Worm (Caenorhabditis elegans) whole organism, midembryonic: ENCODE measurements around the gene gck-2.

Experiments
- T22C8.4 ChIP-seq: fragments of 200-800 bp; sonication (Bioruptor generic); IDR thresholded peaks from 2 replicates; pipeline ENCODE4 v1.3.6; 2022; ENCODE audit warnings: missing genetic modification characterization, missing compliant biosample characterization
- cog-1 ChIP-seq: sonication (generic microtip); optimal IDR thresholded peaks from 2 replicates; lab custom pipeline; 2016; ENCODE audit warnings: missing genetic modification characterization, missing compliant biosample characterization
- flt-1 ChIP-seq: fragments of 200-800 bp; sonication (Bioruptor generic); IDR thresholded peaks from 2 replicates; pipeline ENCODE4 v1.3.6; 2022; ENCODE audit warnings: missing genetic modification characterization, missing compliant biosample characterization
- klf-2 ChIP-seq: fragments of 200-800 bp; sonication (Bioruptor generic); conservative IDR thresholded peaks from 2 replicates; pipeline ENCODE4 v1.3.6; 2022; ENCODE audit warnings: missing genetic modification reagents, missing genetic modification characterization, missing compliant biosample characterization
- med-1 ChIP-seq: sonication (generic microtip); optimal IDR thresholded peaks from 2 replicates; lab custom pipeline; 2017; ENCODE audit warnings: missing genetic modification characterization, mild to moderate bottlenecking, missing compliant biosample characterization, antibody characterized with exemption, missing genetic modification reagents; ENCODE audit not compliant: insufficient read depth
- ref-1 ChIP-seq: fragments of 200-800 bp; sonication (Bioruptor generic); conservative IDR thresholded peaks from 2 replicates; pipeline ENCODE4 v1.3.6; 2022; ENCODE audit warnings: missing genetic modification reagents, missing genetic modification characterization, missing compliant biosample characterization
- tab-1 ChIP-seq: fragments of 200-800 bp; sonication (Bioruptor generic); IDR thresholded peaks from 2 replicates; pipeline ENCODE4 v1.3.6; 2022; ENCODE audit warnings: missing genetic modification characterization, missing compliant biosample characterization
- ztf-23 ChIP-seq: fragments of 200-800 bp; sonication (Bioruptor generic); IDR thresholded peaks from 2 replicates; pipeline ENCODE4 v1.3.6; 2022; ENCODE audit warnings: missing genetic modification reagents, missing genetic modification characterization, missing compliant biosample characterization
- ztf-29 ChIP-seq: fragments of 200-800 bp; sonication (Bioruptor generic); IDR thresholded peaks from 2 replicates; pipeline ENCODE4 v1.3.6; 2022; ENCODE audit warnings: missing genetic modification reagents, missing genetic modification characterization, missing compliant biosample characterization

Gene gck-2

DNA sequence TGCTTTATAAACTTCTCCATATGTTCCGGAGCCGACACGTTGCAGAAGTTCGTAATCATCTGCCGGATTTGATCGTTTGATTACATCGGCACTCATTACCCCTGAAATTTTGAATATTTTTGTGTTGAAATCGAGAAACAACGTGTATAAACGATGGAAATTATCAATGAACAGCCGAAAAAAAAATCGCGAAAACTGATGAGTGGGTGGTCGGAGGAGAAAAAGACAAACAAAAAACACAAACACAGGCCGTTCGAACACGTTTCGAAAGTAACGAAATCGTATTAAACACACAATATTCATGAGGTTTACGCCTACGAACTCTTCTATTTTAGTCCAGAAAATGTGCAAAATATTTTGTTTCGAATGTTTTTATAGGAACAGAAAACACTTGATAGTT is at the start of gene gck-2:
Gene gck-2, minus strand, starts transcription at position 101 of the 400 bp plus-strand sequence.
- TF ChIP-seq ztf-29 (GFP tag; lab: Robert Waterston, UW) (no peak), cog-1 (tag; lab: Kevin White, UChicago) (no peak), ztf-23 (no peak), ref-1 (no peak), klf-2 (GFP tag; lab: Robert Waterston, UW) (no peak), T22C8.4 (GFP tag; lab: Robert Waterston, UW) (no peak), flt-1 (GFP tag; lab: Robert Waterston, UW) (no peak), med-1 (GFP tag; lab: Kevin White, UChicago) (no peak), tab-1 (GFP tag; lab: Robert Waterston, UW) (no peak)

DNA sequence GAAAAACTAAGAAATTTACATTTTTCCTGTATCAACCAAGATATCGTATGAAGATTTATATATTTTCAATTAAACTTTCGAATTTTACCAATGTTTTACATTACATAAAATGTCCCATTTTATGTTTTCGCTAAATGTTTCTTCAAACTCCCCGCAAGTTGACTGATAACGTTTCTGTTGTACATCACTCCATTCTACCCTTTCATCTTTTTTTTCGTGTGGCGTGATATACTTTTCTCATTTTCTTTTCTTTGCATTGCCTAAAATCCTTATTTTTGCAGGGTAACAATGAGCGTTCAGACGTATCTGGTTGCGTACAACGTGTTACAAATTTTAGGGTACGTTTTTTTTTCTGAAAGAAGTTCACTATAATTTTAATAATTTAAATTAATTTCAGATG is 46.5 kb upstream of the gck-2 start, which contains the start of gene hpo-8:
Gene hpo-8, plus strand, starts transcription at position 282 of the 400 bp plus-strand sequence.
- TF ChIP-seq tab-1 (GFP tag; lab: Robert Waterston, UW) (no peak), T22C8.4 (GFP tag; lab: Robert Waterston, UW) (no peak), med-1 (GFP tag; lab: Kevin White, UChicago) (no peak), flt-1 (GFP tag; lab: Robert Waterston, UW) (no peak), ztf-29 (GFP tag; lab: Robert Waterston, UW) (no peak), ref-1 (no peak), klf-2 (GFP tag; lab: Robert Waterston, UW) (no peak), cog-1 (tag; lab: Kevin White, UChicago) (no peak), ztf-23 (no peak)

DNA sequence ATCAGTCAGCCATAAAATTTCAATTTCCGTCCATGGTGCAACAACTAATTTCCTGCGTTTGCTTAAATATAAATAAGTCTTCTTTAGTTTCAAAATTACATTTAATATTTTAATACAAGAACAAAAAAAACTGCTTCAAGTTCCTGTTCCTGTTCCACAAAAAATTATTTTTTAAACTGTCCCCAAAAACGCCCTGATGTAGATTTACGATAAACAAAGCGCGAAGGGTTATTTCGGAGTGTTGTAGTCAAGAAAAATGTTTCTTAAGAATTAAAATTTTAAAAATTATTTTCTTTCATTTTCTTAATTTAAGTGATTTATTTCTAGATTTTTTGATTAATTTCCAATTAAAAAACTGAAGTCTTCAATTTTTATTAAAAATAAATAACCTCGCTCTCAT is 46.1 kb upstream of the gck-2 start, which contains the start of gene T15B7.15:
Gene T15B7.15, minus strand, starts transcription at position 67 of the 400 bp plus-strand sequence.
- TF ChIP-seq ztf-23 = no peak
- TF ChIP-seq tab-1 (GFP tag; lab: Robert Waterston, UW) = no peak
- TF ChIP-seq ztf-29 (GFP tag; lab: Robert Waterston, UW) = no peak
- TF ChIP-seq flt-1 (GFP tag; lab: Robert Waterston, UW) = no peak

DNA sequence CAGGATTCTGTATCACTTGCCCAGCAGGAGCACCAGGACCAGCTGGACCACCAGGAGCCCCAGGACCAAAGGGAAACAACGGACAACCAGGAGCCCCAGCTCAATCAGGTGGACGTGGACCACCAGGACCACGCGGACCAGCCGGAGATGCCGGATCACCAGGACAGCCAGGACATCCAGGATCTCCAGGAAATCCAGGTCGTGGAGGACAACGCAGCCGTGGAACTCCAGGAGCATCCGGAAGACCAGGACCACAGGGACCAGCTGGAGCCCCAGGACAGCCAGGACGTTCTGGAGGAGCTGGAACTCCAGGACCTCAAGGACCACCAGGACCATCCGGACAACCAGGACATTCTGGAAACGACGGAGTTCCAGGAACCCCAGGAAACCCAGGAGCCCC is 43.6 kb upstream of the gck-2 start:
- TF ChIP-seq ztf-23 = no peak
- TF ChIP-seq flt-1 (GFP tag; lab: Robert Waterston, UW) = no peak
- TF ChIP-seq tab-1 (GFP tag; lab: Robert Waterston, UW) = no peak
- no peak for TF ChIP-seq T22C8.4 (GFP tag; lab: Robert Waterston, UW)
- TF ChIP-seq cog-1 (tag; lab: Kevin White, UChicago) = no peak
- no peak for TF ChIP-seq klf-2 (GFP tag; lab: Robert Waterston, UW)

DNA sequence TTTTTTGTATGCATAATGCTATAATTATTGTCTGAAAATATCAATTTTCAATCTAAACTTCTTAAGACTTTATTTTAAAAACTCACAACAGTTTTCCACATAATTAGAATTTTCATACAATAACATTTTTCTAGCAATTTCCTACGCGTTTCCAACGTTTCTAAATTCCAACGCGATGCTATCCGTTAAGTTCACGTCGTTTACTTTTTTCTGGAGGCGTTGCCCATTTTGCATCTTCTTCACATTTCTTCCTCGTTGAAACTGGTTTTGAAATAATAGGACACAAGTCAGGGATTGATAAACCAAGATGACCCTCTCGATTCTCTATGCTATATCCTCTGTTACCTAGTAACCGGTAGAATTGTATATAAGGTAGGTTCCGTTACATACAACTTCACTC is 42.8 kb upstream of the gck-2 start, which contains the start of the genes T15B7.14 and col-143:
Gene T15B7.14, minus strand, starts transcription at position 101 of the 400 bp plus-strand sequence.
Gene col-143, plus strand, starts transcription at position 394 of the 400 bp plus-strand sequence.
- TF ChIP-seq tab-1 (GFP tag; lab: Robert Waterston, UW) (no peak), cog-1 (tag; lab: Kevin White, UChicago) (no peak), flt-1 (GFP tag; lab: Robert Waterston, UW) (no peak), ref-1 (no peak), ztf-29 (GFP tag; lab: Robert Waterston, UW) (no peak), T22C8.4 (GFP tag; lab: Robert Waterston, UW) (no peak), klf-2 (GFP tag; lab: Robert Waterston, UW) (no peak), ztf-23 (no peak), med-1 (GFP tag; lab: Kevin White, UChicago) (no peak)

DNA sequence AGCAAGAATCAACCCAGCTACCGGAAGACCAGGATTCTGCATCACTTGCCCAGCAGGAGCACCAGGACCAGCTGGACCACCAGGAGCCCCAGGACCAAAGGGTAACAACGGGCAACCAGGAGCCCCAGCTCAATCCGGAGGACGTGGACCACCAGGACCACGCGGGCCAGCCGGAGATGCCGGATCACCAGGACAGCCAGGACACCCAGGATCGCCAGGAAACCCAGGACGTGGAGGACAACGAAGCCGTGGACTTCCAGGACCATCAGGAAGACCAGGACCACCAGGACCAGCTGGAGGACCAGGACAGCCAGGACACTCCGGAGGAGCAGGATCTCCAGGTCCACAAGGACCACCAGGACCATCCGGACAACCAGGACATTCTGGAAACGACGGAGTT is 39.1 kb upstream of the gck-2 start:
- TF ChIP-seq tab-1 (GFP tag; lab: Robert Waterston, UW) = no peak
- TF ChIP-seq cog-1 (tag; lab: Kevin White, UChicago) = no peak
- no peak for TF ChIP-seq ztf-23
- no peak for TF ChIP-seq ref-1
- TF ChIP-seq T22C8.4 (GFP tag; lab: Robert Waterston, UW) = no peak
- no peak for TF ChIP-seq med-1 (GFP tag; lab: Kevin White, UChicago)
- TF ChIP-seq ztf-29 (GFP tag; lab: Robert Waterston, UW) = no peak
- no peak for TF ChIP-seq klf-2 (GFP tag; lab: Robert Waterston, UW)
- TF ChIP-seq flt-1 (GFP tag; lab: Robert Waterston, UW) = no peak

DNA sequence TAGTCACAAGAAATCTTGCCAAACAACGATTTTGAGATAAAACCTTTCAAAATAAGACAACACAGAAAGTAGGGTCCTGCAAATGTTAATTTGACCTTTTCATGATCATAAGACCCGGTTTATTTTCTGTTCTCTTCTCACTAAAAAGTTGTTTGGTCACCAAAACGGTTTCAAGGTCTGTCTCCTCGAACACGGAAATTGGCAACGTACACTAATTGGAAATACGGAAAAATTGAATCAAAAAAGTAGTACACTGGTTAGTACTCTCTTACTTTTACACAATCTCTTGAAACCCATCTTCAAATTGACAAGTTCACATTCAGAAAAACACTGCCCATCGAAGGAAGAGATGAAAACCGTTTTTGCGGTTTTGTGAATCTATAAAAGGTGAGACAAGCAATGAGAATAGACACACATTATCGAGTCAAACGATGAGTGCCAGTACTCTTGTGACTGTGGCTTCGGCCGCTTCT is 38.3 kb upstream of the gck-2 start, which contains the start of gene col-142:
Gene col-142, plus strand, starts transcription at position 423 of the 473 bp plus-strand sequence.
- no peak for TF ChIP-seq T22C8.4 (GFP tag; lab: Robert Waterston, UW)
- no peak for TF ChIP-seq klf-2 (GFP tag; lab: Robert Waterston, UW)
- TF ChIP-seq ztf-23 = no peak
- no peak for TF ChIP-seq cog-1 (tag; lab: Kevin White, UChicago)
- TF ChIP-seq ref-1 = no peak
- no peak for TF ChIP-seq tab-1 (GFP tag; lab: Robert Waterston, UW)
- TF ChIP-seq ztf-29 (GFP tag; lab: Robert Waterston, UW) = no peak
- TF ChIP-seq flt-1 (GFP tag; lab: Robert Waterston, UW) = no peak
- TF ChIP-seq med-1 (GFP tag; lab: Kevin White, UChicago) = no peak

DNA sequence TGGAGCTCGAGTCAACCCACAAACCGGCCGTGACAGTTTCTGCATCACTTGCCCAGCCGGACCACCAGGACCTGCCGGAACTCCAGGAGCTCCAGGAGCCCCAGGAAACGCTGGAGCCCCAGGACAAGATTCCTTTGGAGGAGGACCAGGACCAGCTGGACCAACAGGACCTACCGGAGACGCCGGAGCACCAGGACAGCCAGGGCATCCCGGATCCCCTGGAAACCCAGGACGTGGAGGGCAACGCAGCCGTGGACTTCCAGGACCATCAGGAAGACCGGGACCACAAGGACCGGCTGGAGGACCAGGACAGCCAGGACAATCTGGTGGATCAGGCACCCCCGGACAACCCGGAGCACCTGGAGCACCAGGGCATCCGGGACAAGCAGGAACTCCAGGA is 37.6 kb upstream of the gck-2 start:
- TF ChIP-seq ref-1 (no peak), flt-1 (GFP tag; lab: Robert Waterston, UW) (no peak), klf-2 (GFP tag; lab: Robert Waterston, UW) (no peak)

DNA sequence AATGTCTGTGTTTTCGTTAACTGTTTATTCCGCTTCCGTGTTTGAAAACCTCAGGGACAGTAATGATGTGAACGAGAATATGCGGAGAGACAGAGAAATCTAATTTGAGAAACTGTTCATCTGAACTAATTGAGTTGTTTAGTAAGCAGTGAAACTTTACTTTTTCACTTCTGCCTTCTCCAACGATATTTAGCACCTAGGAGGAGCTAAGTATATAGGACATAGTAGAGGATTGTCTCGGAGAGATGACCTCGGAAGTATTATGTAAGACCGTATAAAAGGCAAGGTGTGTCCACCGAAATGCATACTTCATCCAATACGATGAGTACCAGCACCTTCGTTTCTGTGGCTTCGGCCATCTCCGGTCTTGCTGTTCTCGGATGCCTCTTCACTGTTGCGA is 36.9 kb upstream of the gck-2 start, which contains the start of gene col-141:
Gene col-141, plus strand, starts transcription at position 301 of the 400 bp plus-strand sequence.
- TF ChIP-seq klf-2 (GFP tag; lab: Robert Waterston, UW) = no peak
- TF ChIP-seq flt-1 (GFP tag; lab: Robert Waterston, UW) = no peak
- no peak for TF ChIP-seq cog-1 (tag; lab: Kevin White, UChicago)
- TF ChIP-seq med-1 (GFP tag; lab: Kevin White, UChicago) = no peak
- no peak for TF ChIP-seq ztf-23
- no peak for TF ChIP-seq ztf-29 (GFP tag; lab: Robert Waterston, UW)
- TF ChIP-seq ref-1 = no peak
- TF ChIP-seq T22C8.4 (GFP tag; lab: Robert Waterston, UW) = no peak
- TF ChIP-seq tab-1 (GFP tag; lab: Robert Waterston, UW) = no peak
